Fruit fly (Drosophila melanogaster): ENCODE data around the gene twin.

twin gene

DNA sequence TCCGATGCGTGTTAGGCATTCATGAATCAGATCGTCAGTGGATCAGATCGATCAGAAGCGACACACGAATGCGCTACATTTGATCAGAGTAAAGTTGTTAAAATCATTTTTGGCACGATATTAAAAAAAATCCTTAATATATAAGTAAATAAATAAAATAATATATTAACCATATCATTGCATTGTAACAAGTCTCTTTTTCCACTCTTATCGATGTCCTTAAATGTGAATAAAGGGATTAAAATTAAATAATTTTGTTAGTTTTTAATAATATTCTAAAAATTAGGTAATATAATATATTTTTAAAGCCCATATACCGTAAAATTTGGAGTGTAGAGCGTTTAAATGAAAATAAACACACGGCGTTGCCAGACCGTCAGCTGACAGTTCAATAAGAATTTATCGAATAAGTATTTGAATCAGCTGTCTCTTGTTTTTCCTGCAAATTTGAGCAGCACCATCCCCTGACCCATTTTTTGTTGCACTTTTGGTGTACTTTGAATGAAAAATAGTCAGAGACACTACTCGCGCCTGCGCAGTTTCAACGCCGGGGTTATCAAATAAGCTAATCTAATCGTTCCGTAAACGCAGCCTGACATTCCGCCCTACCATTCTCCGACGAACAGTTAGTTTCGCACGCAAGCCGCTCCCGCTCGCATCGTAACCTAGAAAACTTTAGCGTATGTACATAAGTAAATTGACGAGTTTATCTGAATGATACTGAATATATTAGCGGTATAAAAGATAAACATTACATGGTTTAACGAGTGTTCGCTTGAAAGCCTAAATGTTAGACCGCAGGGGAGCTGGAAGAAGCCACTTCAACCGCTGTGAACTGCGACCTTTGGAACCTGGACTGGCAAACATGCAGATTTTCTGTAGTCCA is 69.6 kb downstream of the twin start, which contains the start of the genes p38a and CG6178 (continued):
- TF ChIP-seq CG4854 (GFP tag; optimal IDR thresholded peaks at IDR 0.05), result peak; percentile 69
- TF ChIP-seq Tbp (GFP tag; optimal IDR thresholded peaks at IDR 0.05), result no peak
- TF ChIP-seq bbx (GFP tag; IDR thresholded peaks at IDR 0.05; ENCODE audit: partially characterized antibody), result no peak; the same call in 1 of the 2 replicates
- peak; percentile 96 for TF ChIP-seq ase (GFP tag; IDR thresholded peaks at IDR 0.05)
- peak; percentile 94 for TF ChIP-seq CG10267 (tag; optimal IDR thresholded peaks at IDR 0.05)
- TF ChIP-seq toy (GFP tag; IDR thresholded peaks at IDR 0.05), result peak; percentile 82
- TF ChIP-seq Camta (GFP tag; optimal IDR thresholded peaks at IDR 0.05), result peak; percentile 33
- peak; percentile 68 for TF ChIP-seq shn (GFP tag; optimal IDR thresholded peaks at IDR 0.05)
- TF ChIP-seq so (GFP tag; IDR thresholded peaks at IDR 0.05), result peak; percentile 96
- peak; percentile 96 for TF ChIP-seq CG14667 (GFP tag; IDR thresholded peaks at IDR 0.05)
- peak; percentile 21 for TF ChIP-seq Mes4 (GFP tag; optimal IDR thresholded peaks at IDR 0.05)
- TF ChIP-seq CG18262 (tag; optimal IDR thresholded peaks at IDR 0.05), result peak; percentile 99
- TF ChIP-seq CG10209 (GFP tag; optimal IDR thresholded peaks at IDR 0.05), result peak; percentile 98
- TF ChIP-seq nerfin-1 (tag; optimal IDR thresholded peaks at IDR 0.05), result peak; percentile 91
- TF ChIP-seq CG6765 (GFP tag; optimal IDR thresholded peaks at IDR 0.05), result peak; percentile 95
- TF ChIP-seq bigmax (GFP tag; optimal IDR thresholded peaks at IDR 0.05), result peak; percentile 82
- no peak for TF ChIP-seq CG8089 (GFP tag; optimal IDR thresholded peaks at IDR 0.05)
- TF ChIP-seq cas (GFP tag; IDR thresholded peaks at IDR 0.05), result peak; percentile 94
- TF ChIP-seq Six4 (GFP tag; optimal IDR thresholded peaks at IDR 0.05), result peak; percentile 84
- TF ChIP-seq GATAe (GFP tag; conservative IDR thresholded peaks at IDR 0.05), result peak; percentile 89
- peak; percentile 93 for TF ChIP-seq CG1602 (GFP tag; optimal IDR thresholded peaks at IDR 0.05)
- no peak for TF ChIP-seq mld (GFP tag; IDR thresholded peaks at IDR 0.05; ENCODE audit: partially characterized antibody)
- TF ChIP-seq tx (GFP tag; optimal IDR thresholded peaks at IDR 0.05), result peak; percentile 65
- TF ChIP-seq CG15601 (tag; optimal IDR thresholded peaks at IDR 0.05), result peak; percentile 95
- peak; percentile 98 for TF ChIP-seq CG9817 (tag; optimal IDR thresholded peaks at IDR 0.05)
- peak; percentile 93 for TF ChIP-seq az2 (GFP tag; optimal IDR thresholded peaks at IDR 0.05)
- TF ChIP-seq ato (GFP tag; IDR thresholded peaks at IDR 0.05; ENCODE audit: partially characterized antibody), result no peak
- TF ChIP-seq Eip74EF (GFP tag; optimal IDR thresholded peaks at IDR 0.05), result peak in 1 of 2 experiments; percentile 97
- TF ChIP-seq Fer1 (GFP tag; optimal IDR thresholded peaks at IDR 0.05), result peak; percentile 97
- TF ChIP-seq CG7963 (GFP tag; IDR thresholded peaks at IDR 0.05; ENCODE audit: partially characterized antibody), result no peak
- peak; percentile 98 for TF ChIP-seq grau (tag; optimal IDR thresholded peaks at IDR 0.05)
- TF ChIP-seq pfk (GFP tag; optimal IDR thresholded peaks at IDR 0.05), result peak; percentile 43
- no peak for TF ChIP-seq Trl (optimal IDR thresholded peaks at IDR 0.05)
- TF ChIP-seq Trl (GFP tag; optimal IDR thresholded peaks at IDR 0.05), result peak; percentile 15
- peak; percentile 83 for TF ChIP-seq CG1024 (GFP tag; IDR thresholded peaks at IDR 0.05)
- peak; percentile 88 for TF ChIP-seq CG8281 (tag; optimal IDR thresholded peaks at IDR 0.05)
- peak; percentile 81 for TF ChIP-seq Adf1 (GFP tag; IDR thresholded peaks at IDR 0.05)
- peak; percentile 98 for TF ChIP-seq Drgx (GFP tag; IDR thresholded peaks at IDR 0.05)
- TF ChIP-seq CG42726 (GFP tag; IDR thresholded peaks at IDR 0.05; ENCODE audit: partially characterized antibody), result no peak
- peak; percentile 98 for TF ChIP-seq CG11504 (tag; optimal IDR thresholded peaks at IDR 0.05)
- peak; percentile 93 for TF ChIP-seq trem (tag; optimal IDR thresholded peaks at IDR 0.05)
- no peak for TF ChIP-seq CG14860 (GFP tag; IDR thresholded peaks at IDR 0.05; ENCODE audit: partially characterized antibody)
- TF ChIP-seq CG12236 (GFP tag; optimal IDR thresholded peaks at IDR 0.05), result no peak
- TF ChIP-seq esg (GFP tag; conservative IDR thresholded peaks at IDR 0.05), result peak; percentile 97
- peak; percentile 99 for TF ChIP-seq Sox102F (GFP tag; optimal IDR thresholded peaks at IDR 0.05)
- no peak for TF ChIP-seq en (GFP tag; optimal IDR thresholded peaks at IDR 0.05)
- TF ChIP-seq CG2129 (GFP tag; IDR thresholded peaks at IDR 0.05; ENCODE audit: partially characterized antibody), result no peak
- peak; percentile 99 for TF ChIP-seq CG2678 (tag; optimal IDR thresholded peaks at IDR 0.05)
